Worm (Caenorhabditis elegans) whole organism, L3 larva: ENCODE results near the gene F10D7.3.
A peak's percentile ranks its signal among the peaks of the same experiment; 100 is the strongest.

Experiments
- ama-1 ChIP-seq: fragments of 150-350 bp; optimal IDR thresholded peaks from 2 replicates; lab custom pipeline; 2018
- ceh-82 ChIP-seq: fragments of 150-350 bp; optimal IDR thresholded peaks from 2 replicates; lab custom pipeline; 2014; ENCODE audit warnings: missing biosample characterization, missing genetic modification characterization
- egl-27 ChIP-seq: sonication (generic microtip); optimal IDR thresholded peaks from 4 replicates; lab custom pipeline; 2017; ENCODE audit warnings: missing biosample characterization, missing genetic modification reagents, missing genetic modification characterization
- fos-1 ChIP-seq: fragments of 150-350 bp; optimal IDR thresholded peaks from 2 replicates; lab custom pipeline; 2014; ENCODE audit warnings: missing biosample characterization, missing genetic modification characterization
- nfya-1 ChIP-seq: sonication (generic microtip); optimal IDR thresholded peaks from 2 replicates; lab custom pipeline; 2017; ENCODE audit warnings: missing genetic modification characterization, mild to moderate bottlenecking, missing compliant biosample characterization, antibody characterized with exemption, moderate library complexity; ENCODE audit not compliant: insufficient read depth
- nhr-11 ChIP-seq: fragments of 150-350 bp; optimal IDR thresholded peaks from 2 replicates; lab custom pipeline; 2014; ENCODE audit warnings: missing biosample characterization, missing genetic modification characterization
- nhr-237 ChIP-seq: fragments of 150-350 bp; optimal IDR thresholded peaks from 2 replicates; lab custom pipeline; 2014; ENCODE audit warnings: missing biosample characterization, missing genetic modification characterization
- nhr-28 ChIP-seq: fragments of 150-350 bp; optimal IDR thresholded peaks from 2 replicates; lab custom pipeline; 2014; ENCODE audit warnings: missing biosample characterization, missing genetic modification characterization
- sea-2 ChIP-seq: fragments of 150-350 bp; sonication (generic microtip); optimal IDR thresholded peaks from 4 replicates; lab custom pipeline; 2014; ENCODE audit warnings: missing biosample characterization, missing genetic modification reagents, missing genetic modification characterization

ce11 chrX:17385102-17385501 lies 10.7 kb upstream of the F10D7.3 start:
- no peak for TF ChIP-seq sea-2 (GFP tag; lab: Kevin White, UChicago)
- TF ChIP-seq ceh-82: no peak
- TF ChIP-seq fos-1 (tag; lab: Kevin White, UChicago): no peak
- TF ChIP-seq nhr-11 (tag; lab: Kevin White, UChicago): peak; percentile 38
- no peak for TF ChIP-seq egl-27 (tag; lab: Kevin White, UChicago)
- TF ChIP-seq ama-1: no peak
- no peak for TF ChIP-seq nfya-1 (tag; lab: Kevin White, UChicago)
- TF ChIP-seq nhr-237 (tag; lab: Kevin White, UChicago): no peak
- no peak for TF ChIP-seq nhr-28 (tag; lab: Kevin White, UChicago)
